Fruit fly (Drosophila melanogaster) whole organism, embryonic: ENCODE measurements around the gene CG9550.

Source experiments
- Adf1 ChIP-seq: fragments of 200-800 bp; sonication (Bioruptor generic); IDR thresholded peaks from 2 replicates; pipeline ENCODE4 v1.3.6; 2022; ENCODE audit warnings: missing biosample characterization, missing genetic modification characterization
- Asciz ChIP-seq: fragments of 200-800 bp; sonication (Bioruptor generic); optimal IDR thresholded peaks from 2 replicates; lab custom pipeline; 2017; ENCODE audit warnings: missing biosample characterization, mild to moderate bottlenecking, missing genetic modification characterization, missing genetic modification reagents
- CG10274 ChIP-seq: fragments of 200-800 bp; sonication (Bioruptor generic); optimal IDR thresholded peaks from 3 replicates; lab custom pipeline; 2017; ENCODE audit warnings: missing biosample characterization, mild to moderate bottlenecking, missing genetic modification characterization
- CG10431 ChIP-seq: fragments of 200-800 bp; sonication (Bioruptor generic); optimal IDR thresholded peaks from 3 replicates; lab custom pipeline; 2018; ENCODE audit warnings: missing biosample characterization, mild to moderate bottlenecking, missing genetic modification characterization
- CG10462 ChIP-seq: fragments of 200-800 bp; sonication (Bioruptor generic); optimal IDR thresholded peaks from 2 replicates; lab custom pipeline; 2016; ENCODE audit warnings: missing biosample characterization, missing genetic modification characterization
- CG12236 ChIP-seq: fragments of 200-800 bp; sonication (Bioruptor generic); optimal IDR thresholded peaks from 2 replicates; lab custom pipeline; 2016; ENCODE audit warnings: missing biosample characterization, missing genetic modification characterization
- CG13624 ChIP-seq: fragments of 200-800 bp; sonication (Bioruptor generic); optimal IDR thresholded peaks from 2 replicates; lab custom pipeline; 2016; ENCODE audit warnings: missing biosample characterization, missing genetic modification characterization
- CG14710 ChIP-seq: fragments of 200-800 bp; sonication (Bioruptor generic); optimal IDR thresholded peaks from 3 replicates; lab custom pipeline; 2019; ENCODE audit warnings: missing biosample characterization, mild to moderate bottlenecking, missing genetic modification characterization, moderate library complexity
- CG14860 ChIP-seq: fragments of 200-800 bp; sonication (Bioruptor generic); IDR thresholded peaks from 3 replicates; pipeline ENCODE4 v1.3.6; 2022; ENCODE audit warnings: missing biosample characterization, missing genetic modification characterization; ENCODE audit not compliant: partially characterized antibody
- CG15269 ChIP-seq: fragments of 200-800 bp; sonication (Bioruptor generic); optimal IDR thresholded peaks from 2 replicates; lab custom pipeline; 2018; ENCODE audit warnings: missing biosample characterization, mild to moderate bottlenecking, missing genetic modification characterization, moderate library complexity
- CG18011 ChIP-seq: fragments of 200-800 bp; sonication (Bioruptor generic); optimal IDR thresholded peaks from 2 replicates; lab custom pipeline; 2017; ENCODE audit warnings: missing biosample characterization, missing genetic modification characterization, mild to moderate bottlenecking, moderate library complexity, missing genotype
- CG18599 ChIP-seq: fragments of 200-800 bp; sonication (Bioruptor generic); optimal IDR thresholded peaks from 3 replicates; lab custom pipeline; 2017; ENCODE audit warnings: missing biosample characterization, missing genetic modification characterization, mild to moderate bottlenecking, moderate library complexity, missing genetic modification reagents
- CG18619 ChIP-seq: fragments of 200-800 bp; sonication (Bioruptor generic); optimal IDR thresholded peaks from 3 replicates; lab custom pipeline; 2017; ENCODE audit warnings: missing biosample characterization, mild to moderate bottlenecking, missing genetic modification characterization
- CG2199 ChIP-seq: fragments of 200-800 bp; sonication (Bioruptor generic); IDR thresholded peaks from 3 replicates; pipeline ENCODE4 v1.3.6; 2022; ENCODE audit warnings: missing biosample characterization, missing genetic modification characterization
- CG2202 ChIP-seq: fragments of 200-800 bp; sonication (Bioruptor generic); optimal IDR thresholded peaks from 2 replicates; lab custom pipeline; 2018; ENCODE audit warnings: missing biosample characterization, mild to moderate bottlenecking, missing genetic modification characterization
- CG2678 ChIP-seq: fragments of 200-800 bp; sonication (Bioruptor generic); optimal IDR thresholded peaks from 3 replicates; lab custom pipeline; 2019; ENCODE audit warnings: missing biosample characterization, mild to moderate bottlenecking, missing genetic modification characterization, moderate library complexity
- CG31224 ChIP-seq: fragments of 200-800 bp; sonication (Bioruptor generic); IDR thresholded peaks from 2 replicates; pipeline ENCODE4 v1.3.6; 2022; ENCODE audit warnings: missing biosample characterization, missing genetic modification characterization
- CG32767 ChIP-seq: fragments of 200-800 bp; sonication (Bioruptor generic); IDR thresholded peaks from 2 replicates; pipeline ENCODE4 v1.3.6; 2022; ENCODE audit warnings: missing biosample characterization, missing genetic modification characterization
- CG3838 ChIP-seq: fragments of 200-800 bp; sonication (Bioruptor generic); optimal IDR thresholded peaks from 3 replicates; lab custom pipeline; 2016; ENCODE audit warnings: missing biosample characterization, missing genetic modification characterization
- CG4282 ChIP-seq: fragments of 200-800 bp; sonication (Bioruptor generic); optimal IDR thresholded peaks from 2 replicates; lab custom pipeline; 2016; ENCODE audit warnings: missing biosample characterization, missing genetic modification characterization
- CG4424 ChIP-seq: fragments of 200-800 bp; sonication (Bioruptor generic); optimal IDR thresholded peaks from 3 replicates; lab custom pipeline; 2016; ENCODE audit warnings: missing biosample characterization, missing genetic modification characterization
- CG5180 ChIP-seq: fragments of 200-800 bp; sonication (Bioruptor generic); optimal IDR thresholded peaks from 3 replicates; lab custom pipeline; 2017; ENCODE audit warnings: missing biosample characterization, missing genetic modification characterization, mild to moderate bottlenecking, moderate library complexity, missing genetic modification reagents
- CG6175 ChIP-seq: fragments of 200-800 bp; sonication (Bioruptor generic); IDR thresholded peaks from 3 replicates; pipeline ENCODE4 v1.3.6; 2022; ENCODE audit warnings: missing biosample characterization, missing genetic modification characterization
- CG7271 ChIP-seq: fragments of 200-800 bp; sonication (Bioruptor generic); optimal IDR thresholded peaks from 2 replicates; lab custom pipeline; 2018; ENCODE audit warnings: missing biosample characterization, mild to moderate bottlenecking, missing genetic modification characterization, moderate library complexity
- CG9817 ChIP-seq: fragments of 200-800 bp; sonication (Bioruptor generic); optimal IDR thresholded peaks from 2 replicates; lab custom pipeline; 2018; ENCODE audit warnings: missing biosample characterization, mild to moderate bottlenecking, missing genetic modification characterization, moderate library complexity
- CG9876 ChIP-seq: fragments of 200-800 bp; sonication (Bioruptor generic); optimal IDR thresholded peaks from 2 replicates; lab custom pipeline; 2016; ENCODE audit warnings: missing biosample characterization, missing genetic modification characterization
- CrebB ChIP-seq: fragments of 200-800 bp; sonication (Bioruptor generic); optimal IDR thresholded peaks from 3 replicates; lab custom pipeline; 2018; ENCODE audit warnings: missing biosample characterization, mild to moderate bottlenecking, missing genetic modification characterization
- Dip2 ChIP-seq: fragments of 200-800 bp; sonication (Bioruptor generic); IDR thresholded peaks from 2 replicates; pipeline ENCODE4 v1.3.6; 2022; ENCODE audit warnings: missing biosample characterization, missing genetic modification characterization
- Dp ChIP-seq: fragments of 200-800 bp; sonication (Bioruptor generic); optimal IDR thresholded peaks from 2 replicates; lab custom pipeline; 2018; ENCODE audit warnings: missing biosample characterization, mild to moderate bottlenecking, missing genetic modification characterization, moderate library complexity
- Fer2 ChIP-seq: fragments of 200-800 bp; sonication (Bioruptor generic); optimal IDR thresholded peaks from 2 replicates; lab custom pipeline; 2018; ENCODE audit warnings: missing biosample characterization, mild to moderate bottlenecking, missing genetic modification characterization, moderate library complexity
- HmgZ ChIP-seq: fragments of 200-800 bp; sonication (Bioruptor generic); optimal IDR thresholded peaks from 2 replicates; lab custom pipeline; 2018; ENCODE audit warnings: missing biosample characterization, mild to moderate bottlenecking, missing genetic modification characterization
- Max ChIP-seq: fragments of 200-800 bp; sonication (Bioruptor generic); optimal IDR thresholded peaks from 2 replicates; lab custom pipeline; 2016; ENCODE audit warnings: missing biosample characterization, mild to moderate bottlenecking, missing genetic modification characterization
- Rfx ChIP-seq: fragments of 200-800 bp; sonication (Bioruptor generic); IDR thresholded peaks from 2 replicates; pipeline ENCODE4 v1.3.6; 2022; ENCODE audit warnings: missing biosample characterization, missing genetic modification characterization
- Scr ChIP-seq: fragments of 200-800 bp; sonication (Bioruptor generic); IDR thresholded peaks from 2 replicates; pipeline ENCODE4 v1.3.6; 2022; ENCODE audit warnings: missing biosample characterization, missing genetic modification characterization; ENCODE audit not compliant: partially characterized antibody
- Usf ChIP-seq: fragments of 200-800 bp; sonication (Bioruptor generic); optimal IDR thresholded peaks from 2 replicates; lab custom pipeline; 2017; ENCODE audit warnings: missing genotype, missing biosample characterization, missing genetic modification characterization
- amos ChIP-seq: fragments of 200-800 bp; sonication (Bioruptor generic); IDR thresholded peaks from 2 replicates; pipeline ENCODE4 v1.3.6; 2022; ENCODE audit warnings: missing biosample characterization, missing genetic modification characterization; ENCODE audit not compliant: partially characterized antibody
- bowl ChIP-seq: fragments of 200-800 bp; sonication (Bioruptor generic); IDR thresholded peaks from 2 replicates; pipeline ENCODE4 v1.3.6; 2022; ENCODE audit warnings: missing biosample characterization, missing genetic modification characterization
- cato ChIP-seq: fragments of 200-800 bp; sonication (Bioruptor generic); optimal IDR thresholded peaks from 2 replicates; lab custom pipeline; 2016; ENCODE audit warnings: missing biosample characterization, missing genetic modification characterization, borderline replicate concordance
- caup ChIP-seq: fragments of 200-800 bp; sonication (Bioruptor generic); optimal IDR thresholded peaks from 3 replicates; lab custom pipeline; 2017; ENCODE audit warnings: missing biosample characterization, mild to moderate bottlenecking, missing genetic modification characterization, moderate library complexity; ENCODE audit not compliant: severe bottlenecking
- chif ChIP-seq, 2 experiments: fragments of 200-800 bp; sonication (Bioruptor generic); optimal IDR thresholded peaks; 3 replicates each; lab custom pipeline; 2016; ENCODE audit warnings: missing biosample characterization in 2 of 2, missing genetic modification characterization in 2 of 2
- chm ChIP-seq: fragments of 200-800 bp; sonication (Bioruptor generic); IDR thresholded peaks from 2 replicates; pipeline ENCODE4 v1.3.6; 2022; ENCODE audit warnings: missing biosample characterization, missing genetic modification characterization
- crc ChIP-seq: fragments of 200-800 bp; sonication (Bioruptor generic); optimal IDR thresholded peaks from 2 replicates; lab custom pipeline; 2016; ENCODE audit warnings: missing biosample characterization, missing genetic modification characterization
- disco-r ChIP-seq: fragments of 200-800 bp; sonication (Bioruptor generic); optimal IDR thresholded peaks from 2 replicates; lab custom pipeline; 2016; ENCODE audit warnings: missing biosample characterization, missing genetic modification characterization
- lbe ChIP-seq: fragments of 200-800 bp; sonication (Bioruptor generic); optimal IDR thresholded peaks from 2 replicates; lab custom pipeline; 2016; ENCODE audit warnings: missing biosample characterization, mild to moderate bottlenecking, missing genetic modification characterization
- peb ChIP-seq: fragments of 200-800 bp; sonication (Bioruptor generic); IDR thresholded peaks from 2 replicates; pipeline ENCODE4 v1.3.6; 2022; ENCODE audit warnings: missing biosample characterization, missing genetic modification characterization
- sens ChIP-seq: fragments of 200-800 bp; sonication (Bioruptor generic); peaks from one replicate; lab custom pipeline; 2016; ENCODE audit warnings: missing biosample characterization, missing genetic modification characterization
- slou ChIP-seq: fragments of 200-800 bp; sonication (Bioruptor generic); optimal IDR thresholded peaks from 3 replicates; lab custom pipeline; 2016; ENCODE audit warnings: missing biosample characterization, missing genetic modification characterization
- sug ChIP-seq: fragments of 200-800 bp; optimal IDR thresholded peaks from 2 replicates; lab custom pipeline; 2019; ENCODE audit warnings: missing biosample characterization, mild to moderate bottlenecking, missing genetic modification characterization, moderate library complexity
- tup ChIP-seq: fragments of 200-800 bp; sonication (Bioruptor generic); optimal IDR thresholded peaks from 2 replicates; lab custom pipeline; 2016; ENCODE audit warnings: missing biosample characterization, mild to moderate bottlenecking, missing genetic modification characterization, moderate library complexity
- zf30C ChIP-seq: fragments of 200-800 bp; sonication (Bioruptor generic); optimal IDR thresholded peaks from 3 replicates; lab custom pipeline; 2018; ENCODE audit warnings: missing biosample characterization, mild to moderate bottlenecking, missing genetic modification characterization

Gene CG9550

DNA sequence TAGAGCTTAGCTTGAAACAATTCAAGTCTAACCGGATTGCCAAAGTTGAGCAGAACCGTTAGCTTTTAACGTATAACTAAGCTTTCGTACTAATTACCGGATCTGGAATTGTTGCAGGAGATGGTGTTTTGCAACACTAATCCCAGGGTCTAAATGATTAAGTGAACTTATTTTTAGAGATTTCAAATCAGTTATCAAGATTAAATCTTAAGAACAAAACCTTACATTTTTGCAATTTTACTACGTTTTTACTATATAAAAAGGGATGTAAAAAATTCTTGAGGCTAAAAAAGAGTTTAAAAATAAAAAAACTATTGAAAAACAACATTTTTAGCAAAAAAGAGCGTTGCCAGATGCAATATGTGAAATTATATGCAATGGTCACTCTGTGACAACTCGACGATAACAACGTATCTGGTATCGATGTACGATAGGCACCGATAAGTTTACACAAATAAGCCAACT lies 8.1 kb upstream of the CG9550 start, which contains the start of the genes KFase and epsilonCOP (continued):
- peak; percentile 62 for TF ChIP-seq lbe (GFP tag; lab: Kevin White, UChicago)
- peak; percentile 17 for TF ChIP-seq CG7271
- peak; percentile 61 for TF ChIP-seq CG15269 (tag; lab: Kevin White, UChicago)
- TF ChIP-seq tup (GFP tag; lab: Kevin White, UChicago) = no peak
- TF ChIP-seq CG32767 = no peak
- peak; percentile 93 for TF ChIP-seq sens (GFP tag; lab: Kevin White, UChicago)
- peak; percentile 6 for TF ChIP-seq CrebB (tag; lab: Kevin White, UChicago)
- peak; percentile 45 for TF ChIP-seq HmgZ (tag; lab: Kevin White, UChicago)
- TF ChIP-seq peb = no peak
- TF ChIP-seq CG4424 = peak; percentile 47
- TF ChIP-seq crc (GFP tag; lab: Kevin White, UChicago) = peak; percentile 8
- TF ChIP-seq CG2199 = no peak
- peak; percentile 48 for TF ChIP-seq disco-r (GFP tag; lab: Kevin White, UChicago)
- TF ChIP-seq Dp (GFP tag; lab: Kevin White, UChicago) = peak; percentile 55
- no peak for TF ChIP-seq chm (GFP tag; lab: Robert Waterston, UW)
- no peak for TF ChIP-seq Dip2 (GFP tag; lab: Robert Waterston, UW)
- TF ChIP-seq chif (GFP tag; optimal IDR thresholded peaks at IDR 0.05; lab: Kevin White, UChicago) = peak; percentile 34 to 36
- TF ChIP-seq CG10462 = peak; percentile 30
- TF ChIP-seq CG18599 = peak; percentile 69
- no peak for TF ChIP-seq bowl (GFP tag; lab: Robert Waterston, UW)
- no peak for TF ChIP-seq CG4282 (GFP tag; lab: Kevin White, UChicago)
- TF ChIP-seq CG14710 (tag; lab: Kevin White, UChicago) = peak; percentile 89
- peak; percentile 65 for TF ChIP-seq amos
- peak; percentile 29 for TF ChIP-seq Fer2 (tag; lab: Kevin White, UChicago)
- no peak for TF ChIP-seq zf30C
- TF ChIP-seq Asciz (GFP tag; lab: Kevin White, UChicago) = peak; percentile 10
- TF ChIP-seq CG10431 = peak; percentile 52
- peak; percentile 14; the same call in 1 of the 2 replicates for TF ChIP-seq Adf1 (GFP tag; lab: Robert Waterston, UW)
- peak; percentile 70 for TF ChIP-seq sug
- no peak for TF ChIP-seq CG5180
- no peak for TF ChIP-seq Max
- TF ChIP-seq CG18011 = peak; percentile 46
- no peak for TF ChIP-seq CG6175
- TF ChIP-seq cato (GFP tag; lab: Kevin White, UChicago) = no peak
- no peak for TF ChIP-seq CG2202 (tag; lab: Kevin White, UChicago)
- TF ChIP-seq caup (GFP tag; lab: Kevin White, UChicago) = peak; percentile 60
- TF ChIP-seq CG10274 (GFP tag; lab: Kevin White, UChicago) = no peak
- peak; percentile 40 for TF ChIP-seq CG9876 (GFP tag; lab: Kevin White, UChicago)
- peak; percentile 39 for TF ChIP-seq slou (GFP tag; lab: Kevin White, UChicago)
- TF ChIP-seq CG31224 (GFP tag; lab: Robert Waterston, UW) = peak; percentile 20; the same call in 1 of the 2 replicates
- no peak for TF ChIP-seq Usf (GFP tag; lab: Kevin White, UChicago)
- TF ChIP-seq CG3838 (GFP tag; lab: Kevin White, UChicago) = no peak
- peak; percentile 73 for TF ChIP-seq Scr (GFP tag; lab: Robert Waterston, UW)
- peak; percentile 46 for TF ChIP-seq CG9817 (tag; lab: Kevin White, UChicago)
- peak; percentile 65; the same call in 1 of the 2 replicates for TF ChIP-seq Rfx (GFP tag; lab: Robert Waterston, UW)
- peak; percentile 73 for TF ChIP-seq CG13624
- no peak for TF ChIP-seq CG18619 (GFP tag; lab: Kevin White, UChicago)
- TF ChIP-seq CG12236 (GFP tag; lab: Kevin White, UChicago) = peak; percentile 44
- no peak; the same call in 1 of the 3 replicates for TF ChIP-seq CG14860
- peak; percentile 63 for TF ChIP-seq CG2678 (tag; lab: Kevin White, UChicago)
